Worm (Caenorhabditis elegans) whole organism, young adult: Measurements from ENCODE around the gene Y39A1A.3.

Experiments used
- D2030.7 ChIP-seq: fragments of 200-800 bp; sonication (Bioruptor generic); IDR thresholded peaks from 2 replicates; pipeline ENCODE4 v1.3.6; 2022; ENCODE audit warnings: missing genetic modification reagents, missing genetic modification characterization, missing compliant biosample characterization
- F22D6.2 ChIP-seq: sonication (generic microtip); optimal IDR thresholded peaks from 2 replicates; lab custom pipeline; 2016; ENCODE audit warnings: mild to moderate bottlenecking, missing genetic modification characterization, missing compliant biosample characterization
- F52B5.7 ChIP-seq: sonication (generic microtip); optimal IDR thresholded peaks from 2 replicates; lab custom pipeline; 2016; ENCODE audit warnings: mild to moderate bottlenecking, missing genetic modification characterization, missing compliant biosample characterization
- F57C9.4 ChIP-seq: sonication (generic microtip); optimal IDR thresholded peaks from 2 replicates; lab custom pipeline; 2017; ENCODE audit warnings: mild to moderate bottlenecking, missing genetic modification characterization, missing compliant biosample characterization
- T07F8.4 ChIP-seq: sonication (generic microtip); optimal IDR thresholded peaks from 2 replicates; lab custom pipeline; 2016; ENCODE audit warnings: mild to moderate bottlenecking, missing genetic modification characterization, moderate library complexity, missing compliant biosample characterization
- Y79H2A.3 ChIP-seq: fragments of 200-800 bp; sonication (Bioruptor generic); conservative IDR thresholded peaks from 2 replicates; pipeline ENCODE4 v1.3.6; 2022; ENCODE audit warnings: missing genetic modification reagents, missing genetic modification characterization, missing compliant biosample characterization
- ZK185.1 ChIP-seq: sonication (generic microtip); optimal IDR thresholded peaks from 2 replicates; lab custom pipeline; 2016; ENCODE audit warnings: mild to moderate bottlenecking, missing genetic modification characterization, missing compliant biosample characterization; ENCODE audit not compliant: poor library complexity, severe bottlenecking
- bed-1 ChIP-seq: fragments of 200-800 bp; sonication (Bioruptor generic); IDR thresholded peaks from 2 replicates; pipeline ENCODE4 v1.3.6; 2022; ENCODE audit warnings: missing genetic modification reagents, missing genetic modification characterization, missing compliant biosample characterization
- ceh-40 ChIP-seq: fragments of 200-800 bp; sonication (Bioruptor generic); IDR thresholded peaks from 2 replicates; pipeline ENCODE4 v1.3.6; 2022; ENCODE audit warnings: missing genetic modification characterization, missing compliant biosample characterization
- ceh-91 ChIP-seq: fragments of 200-800 bp; sonication (Bioruptor generic); IDR thresholded peaks from 2 replicates; pipeline ENCODE4 v1.3.6; 2022; ENCODE audit warnings: missing genetic modification reagents, missing genetic modification characterization, missing compliant biosample characterization
- die-1 ChIP-seq: sonication (generic microtip); optimal IDR thresholded peaks from 2 replicates; lab custom pipeline; 2016; ENCODE audit warnings: missing genotype, mild to moderate bottlenecking, missing genetic modification characterization, missing compliant biosample characterization
- dox-1 ChIP-seq: fragments of 200-800 bp; sonication (Bioruptor generic); IDR thresholded peaks from 2 replicates; pipeline ENCODE4 v1.3.6; 2022; ENCODE audit warnings: missing genetic modification reagents, missing genetic modification characterization, missing compliant biosample characterization
- dpl-1 ChIP-seq: fragments of 150-350 bp; optimal IDR thresholded peaks from 2 replicates; lab custom pipeline; 2014; ENCODE audit warnings: missing biosample characterization, missing genetic modification reagents, missing genetic modification characterization
- efl-1 ChIP-seq: fragments of 150-350 bp; optimal IDR thresholded peaks from 2 replicates; lab custom pipeline; 2014; ENCODE audit warnings: missing biosample characterization, missing genetic modification reagents, missing genetic modification characterization
- egl-18 ChIP-seq: fragments of 200-800 bp; sonication (Bioruptor generic); IDR thresholded peaks from 2 replicates; pipeline ENCODE4 v1.3.6; 2022; ENCODE audit warnings: missing genetic modification reagents, missing genetic modification characterization, missing compliant biosample characterization
- ekl-4 ChIP-seq: fragments of 200-800 bp; sonication (Bioruptor generic); IDR thresholded peaks from 2 replicates; pipeline ENCODE4 v1.3.6; 2022; ENCODE audit warnings: missing genetic modification reagents, missing genetic modification characterization, missing compliant biosample characterization
- fkh-3 ChIP-seq: sonication (generic microtip); optimal IDR thresholded peaks from 2 replicates; lab custom pipeline; 2016; ENCODE audit warnings: mild to moderate bottlenecking, missing genetic modification characterization, missing compliant biosample characterization
- him-1 ChIP-seq: sonication (generic microtip); optimal IDR thresholded peaks from 2 replicates; lab custom pipeline; 2016; ENCODE audit warnings: missing genotype, missing genetic modification reagents, missing genetic modification characterization, missing compliant biosample characterization
- hmg-1.2 ChIP-seq: fragments of 200-800 bp; sonication (Bioruptor generic); IDR thresholded peaks from 2 replicates; pipeline ENCODE4 v1.3.6; 2022; ENCODE audit warnings: missing genetic modification reagents, missing genetic modification characterization, missing compliant biosample characterization
- hmg-20 ChIP-seq: fragments of 200-800 bp; sonication (Bioruptor generic); IDR thresholded peaks from 2 replicates; pipeline ENCODE4 v1.3.6; 2022; ENCODE audit warnings: missing genetic modification reagents, missing genetic modification characterization, missing compliant biosample characterization
- hrde-1 ChIP-seq: sonication (generic microtip); optimal IDR thresholded peaks from 2 replicates; lab custom pipeline; 2016; ENCODE audit warnings: missing genetic modification characterization, mild to moderate bottlenecking, missing compliant biosample characterization, moderate library complexity, missing genotype, missing genetic modification reagents, borderline replicate concordance
- lin-35 ChIP-seq, 3 experiments: fragments of 150-350 bp in 2 of 3; sonication (generic microtip) in 1 of 3; optimal IDR thresholded peaks; 2 replicates each; lab custom pipeline; 2014 to 2018; ENCODE audit warnings: missing biosample characterization in 3 of 3, missing genetic modification characterization in 3 of 3, missing genetic modification reagents in 3 of 3
- lin-54 ChIP-seq: fragments of 200-800 bp; sonication (Bioruptor generic); optimal IDR thresholded peaks from 2 replicates; lab custom pipeline; 2018; ENCODE audit warnings: mild to moderate bottlenecking, missing genetic modification characterization, missing compliant biosample characterization
- madf-8 ChIP-seq: fragments of 200-800 bp; sonication (Bioruptor generic); conservative IDR thresholded peaks from 2 replicates; pipeline ENCODE4 v1.3.6; 2022; ENCODE audit warnings: missing genetic modification reagents, missing genetic modification characterization, missing compliant biosample characterization
- mel-28 ChIP-seq: sonication (generic microtip); optimal IDR thresholded peaks from 2 replicates; lab custom pipeline; 2016; ENCODE audit warnings: borderline replicate concordance, mild to moderate bottlenecking, missing genetic modification characterization, missing compliant biosample characterization
- mxl-1 ChIP-seq: sonication (generic microtip); optimal IDR thresholded peaks from 2 replicates; lab custom pipeline; 2016; ENCODE audit warnings: missing genetic modification characterization, missing compliant biosample characterization
- nfya-1 ChIP-seq: sonication (generic microtip); optimal IDR thresholded peaks from 2 replicates; lab custom pipeline; 2017; ENCODE audit warnings: antibody characterized with exemption, missing compliant biosample characterization, missing genetic modification characterization, borderline replicate concordance; ENCODE audit not compliant: insufficient read depth
- nhr-120 ChIP-seq: fragments of 200-800 bp; sonication (Bioruptor generic); IDR thresholded peaks from 2 replicates; pipeline ENCODE4 v1.3.6; 2022; ENCODE audit warnings: missing genetic modification characterization, missing compliant biosample characterization
- nhr-179 ChIP-seq: sonication (generic microtip); optimal IDR thresholded peaks from 2 replicates; lab custom pipeline; 2016; ENCODE audit warnings: mild to moderate bottlenecking, missing genetic modification characterization, missing compliant biosample characterization
- pha-4 ChIP-seq: fragments of 150-350 bp; sonication (generic microtip); optimal IDR thresholded peaks from 2 replicates; lab custom pipeline; 2014; ENCODE audit warnings: missing biosample characterization, missing genetic modification reagents, missing genetic modification characterization
- sdz-38 ChIP-seq: sonication (generic microtip); optimal IDR thresholded peaks from 2 replicates; lab custom pipeline; 2016; ENCODE audit warnings: missing genotype, missing genetic modification characterization, missing compliant biosample characterization
- snpc-1.3 ChIP-seq: sonication (generic microtip); optimal IDR thresholded peaks from 2 replicates; lab custom pipeline; 2017; ENCODE audit warnings: missing genetic modification characterization, mild to moderate bottlenecking, missing compliant biosample characterization, antibody characterized with exemption, moderate library complexity, missing genotype, missing genetic modification reagents; ENCODE audit not compliant: insufficient read depth
- snpc-4 ChIP-seq, 5 experiments: fragments of 150-350 bp in 1 of 5; sonication (generic microtip) in 4 of 5; optimal IDR thresholded peaks; 2 replicates each; lab custom pipeline; 2014 to 2018; ENCODE audit warnings: missing genetic modification characterization in 5 of 5, missing biosample characterization in 3 of 5, antibody characterized with exemption in 2 of 5, mild to moderate bottlenecking in 2 of 5, missing compliant biosample characterization in 2 of 5, missing genotype in 2 of 5, moderate library complexity in 2 of 5, missing genetic modification reagents in 1 of 5
- sptf-2 ChIP-seq: fragments of 200-800 bp; sonication (Bioruptor generic); optimal IDR thresholded peaks from 2 replicates; lab custom pipeline; 2018; ENCODE audit warnings: mild to moderate bottlenecking, missing genetic modification characterization, missing compliant biosample characterization
- tbp1 ChIP-seq: fragments of 200-800 bp; sonication (Bioruptor generic); optimal IDR thresholded peaks from 2 replicates; lab custom pipeline; 2018; ENCODE audit warnings: mild to moderate bottlenecking, missing genetic modification characterization, missing compliant biosample characterization
- tbx-9 ChIP-seq: sonication (generic microtip); optimal IDR thresholded peaks from 2 replicates; lab custom pipeline; 2016; ENCODE audit warnings: borderline replicate concordance, missing genetic modification characterization, inconsistent platforms, missing compliant biosample characterization
- tlf-1 ChIP-seq: fragments of 200-800 bp; sonication (Bioruptor generic); optimal IDR thresholded peaks from 2 replicates; lab custom pipeline; 2018; ENCODE audit warnings: mild to moderate bottlenecking, missing genetic modification characterization, missing compliant biosample characterization
- unc-130 ChIP-seq: sonication (generic microtip); optimal IDR thresholded peaks from 2 replicates; lab custom pipeline; 2016; ENCODE audit warnings: missing genetic modification reagents, missing genetic modification characterization, missing compliant biosample characterization
- unc-62 ChIP-seq: fragments of 150-350 bp; optimal IDR thresholded peaks from 2 replicates; lab custom pipeline; 2014; ENCODE audit warnings: missing biosample characterization, missing genetic modification reagents, missing genetic modification characterization
- xnd-1 ChIP-seq: sonication (generic microtip); optimal IDR thresholded peaks from 2 replicates; lab custom pipeline; 2016; ENCODE audit warnings: missing genotype, missing genetic modification reagents, missing genetic modification characterization, missing compliant biosample characterization
- zfh-2 ChIP-seq: fragments of 200-800 bp; sonication (Bioruptor generic); conservative IDR thresholded peaks from 2 replicates; pipeline ENCODE4 v1.3.6; 2022; ENCODE audit warnings: missing genetic modification reagents, missing genetic modification characterization, missing compliant biosample characterization
- ztf-25 ChIP-seq: fragments of 200-800 bp; sonication (Bioruptor generic); IDR thresholded peaks from 2 replicates; pipeline ENCODE4 v1.3.6; 2022; ENCODE audit warnings: missing genetic modification reagents, missing genetic modification characterization, missing compliant biosample characterization
- ztf-3 ChIP-seq: fragments of 200-800 bp; sonication (Bioruptor generic); optimal IDR thresholded peaks from 2 replicates; lab custom pipeline; 2018; ENCODE audit warnings: mild to moderate bottlenecking, missing genetic modification characterization, missing compliant biosample characterization

Gene Y39A1A.3

ce11 chrIII:10603248-10603647 lies 7.0 kb upstream of the Y39A1A.3 start, which contains the start of gene Y39A1A.2:
Gene Y39A1A.2 (minus strand): TSS chrIII:10603566.
- TF ChIP-seq Y79H2A.3, result no peak
- TF ChIP-seq mxl-1 (tag; lab: Kevin White, UChicago), result no peak

DNA sequence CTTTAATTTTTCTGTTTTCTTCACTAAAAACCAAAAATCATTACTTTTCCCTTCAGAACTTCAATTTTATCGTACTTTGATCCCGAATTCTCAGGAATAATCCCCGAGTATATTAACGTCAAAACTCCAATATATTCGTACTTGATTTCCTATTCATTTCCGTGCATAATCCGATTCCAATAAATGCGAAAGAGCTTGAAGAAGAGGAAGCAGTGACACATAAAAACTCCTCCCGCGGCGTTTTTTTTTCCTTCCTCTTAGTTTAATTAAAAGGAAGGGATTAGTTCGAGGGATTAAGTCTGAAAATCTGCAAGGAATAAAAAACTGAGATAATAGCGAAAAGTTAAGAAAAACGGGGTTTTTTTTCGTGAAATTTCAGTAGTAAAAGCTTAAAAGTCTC lies 4.6 kb upstream of the Y39A1A.3 start:
- TF ChIP-seq ztf-25 (GFP tag; lab: Robert Waterston, UW) (no peak), F57C9.4 (tag; lab: Kevin White, UChicago) (no peak), sptf-2 (GFP tag; lab: Kevin White, UChicago) (no peak), nhr-120 (GFP tag; lab: Robert Waterston, UW) (no peak), T07F8.4 (tag; lab: Kevin White, UChicago) (no peak), efl-1 (GFP tag; lab: Kevin White, UChicago) (no peak), dox-1 (GFP tag; lab: Robert Waterston, UW) (no peak), ekl-4 (GFP tag; lab: Robert Waterston, UW) (no peak), tbx-9 (tag; lab: Kevin White, UChicago) (no peak), hrde-1 (no peak)
- TF ChIP-seq, all 124 proteins: peak for 0

DNA sequence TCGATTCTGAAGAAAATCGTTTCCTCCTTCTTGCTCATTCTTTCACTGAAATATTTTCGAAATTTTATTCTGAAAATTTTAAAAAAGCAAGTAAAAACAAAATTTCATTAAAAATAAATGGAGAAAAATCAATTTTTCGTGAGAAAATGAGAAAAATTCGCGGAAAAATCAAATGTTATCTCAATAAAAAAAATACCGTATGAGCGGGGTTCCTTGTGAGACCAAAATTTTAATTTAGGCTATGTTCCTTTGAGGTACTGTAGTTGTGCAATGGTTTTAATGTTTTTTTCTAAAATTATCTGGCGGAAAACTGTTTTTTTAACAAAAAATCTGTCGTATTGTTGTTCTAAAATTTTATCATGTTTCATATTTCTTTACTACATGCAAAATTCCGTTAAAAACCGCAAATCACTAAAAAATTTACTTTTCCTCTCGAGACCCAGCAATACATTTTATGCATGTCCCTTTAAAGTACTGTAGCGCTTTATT lies 3.9 kb upstream of the Y39A1A.3 start, which contains the start of gene epg-6:
epg-6 (minus strand) TSS at position 51 of the 489 bp plus-strand sequence.
- TF ChIP-seq tbp1 (GFP tag; lab: Kevin White, UChicago) (peak; percentile 14), lin-35 (GFP tag; optimal IDR thresholded peaks at IDR 0.05; lab: Kevin White, UChicago) (no peak), F22D6.2 (tag; lab: Kevin White, UChicago) (no peak), ztf-25 (GFP tag; lab: Robert Waterston, UW) (no peak), unc-130 (GFP tag; lab: Kevin White, UChicago) (peak; percentile 19), fkh-3 (tag; lab: Kevin White, UChicago) (no peak), lin-54 (GFP tag; lab: Kevin White, UChicago) (peak; percentile 54), ztf-3 (GFP tag; lab: Kevin White, UChicago) (no peak), xnd-1 (peak; percentile 94), nfya-1 (no peak), dpl-1 (GFP tag; lab: Kevin White, UChicago) (peak; percentile 27), ceh-40 (GFP tag; lab: Robert Waterston, UW) (no peak), mel-28 (tag; lab: Kevin White, UChicago) (no peak), pha-4 (tag; lab: Kevin White, UChicago) (no peak), sdz-38 (no peak), die-1 (tag; lab: Kevin White, UChicago) (no peak), nhr-179 (tag; lab: Kevin White, UChicago) (no peak), efl-1 (GFP tag; lab: Kevin White, UChicago) (peak; percentile 75), F52B5.7 (tag; lab: Kevin White, UChicago) (no peak), Y79H2A.3 (0 out of 2 replicates have a peak, but pooled peaks have one; percentile 26), ZK185.1 (no peak), bed-1 (no peak), unc-62 (GFP tag; lab: Kevin White, UChicago) (no peak), hmg-1.2 (peak; percentile 21; the same call in 1 of the 2 replicates), tbx-9 (tag; lab: Kevin White, UChicago) (no peak), nhr-120 (GFP tag; lab: Robert Waterston, UW) (no peak), hmg-20 (GFP tag; lab: Robert Waterston, UW) (no peak), zfh-2 (GFP tag; lab: Robert Waterston, UW) (no peak), snpc-1.3 (tag; lab: Kevin White, UChicago) (peak; percentile 58), him-1 (tag; lab: Kevin White, UChicago) (peak; percentile 50), tlf-1 (GFP tag; lab: Kevin White, UChicago) (peak; percentile 55), snpc-4 (GFP tag; optimal IDR thresholded peaks at IDR 0.05; lab: Kevin White, UChicago) (no peak), snpc-4 (tag; optimal IDR thresholded peaks at IDR 0.05; lab: Kevin White, UChicago) (peak in 1 of 4 experiments; percentile 0), madf-8 (GFP tag; lab: Robert Waterston, UW) (peak; percentile 82), egl-18 (GFP tag; lab: Robert Waterston, UW) (no peak), D2030.7 (GFP tag; lab: Robert Waterston, UW) (peak; percentile 74), ceh-91 (GFP tag; lab: Robert Waterston, UW) (peak; percentile 84)
